Worm (Caenorhabditis elegans): ENCODE results near the gene fipr-28.

ce11 chrIV:16659475-16659874, 31.7 kb downstream of the fipr-28 start:
- TF ChIP-seq nhr-237 (tag; optimal IDR thresholded peaks at IDR 0.05) (no peak), unc-62 (GFP tag; optimal IDR thresholded peaks at IDR 0.05) (no peak), snpc-4 (tag; optimal IDR thresholded peaks at IDR 0.05) (no peak), elt-3 (tag; optimal IDR thresholded peaks at IDR 0.05) (no peak), nhr-2 (tag; optimal IDR thresholded peaks at IDR 0.05) (no peak), ztf-11 (tag; optimal IDR thresholded peaks at IDR 0.05) (no peak), nhr-28 (tag; optimal IDR thresholded peaks at IDR 0.05) (no peak), M03D4.4 (tag; optimal IDR thresholded peaks at IDR 0.05) (no peak), blmp-1 (tag; optimal IDR thresholded peaks at IDR 0.05) (no peak)

Data from whole organism, mixed stage, embryonic.